Worm (Caenorhabditis elegans): ENCODE data around the gene F11C7.7.

F11C7.7 gene

ce11 chrX:17375877-17376276, 22.5 kb upstream of the F11C7.7 start:
- TF ChIP-seq elt-3 (tag; optimal IDR thresholded peaks at IDR 0.05) (no peak), nhr-28 (tag; optimal IDR thresholded peaks at IDR 0.05) (no peak), drap-1 (GFP tag; optimal IDR thresholded peaks at IDR 0.05) (no peak), unc-62 (GFP tag; optimal IDR thresholded peaks at IDR 0.05) (no peak), mab-5 (tag; optimal IDR thresholded peaks at IDR 0.05) (no peak), bed-3 (GFP tag; optimal IDR thresholded peaks at IDR 0.05) (no peak), blmp-1 (tag; optimal IDR thresholded peaks at IDR 0.05) (no peak), hlh-1 (tag; optimal IDR thresholded peaks at IDR 0.05) (no peak), cnd-1 (tag; optimal IDR thresholded peaks at IDR 0.05) (no peak), unc-120 (tag; optimal IDR thresholded peaks at IDR 0.05; ENCODE audit: poor library complexity, severe bottlenecking) (no peak), snpc-4 (tag; optimal IDR thresholded peaks at IDR 0.05) (no peak), ceh-39 (tag; optimal IDR thresholded peaks at IDR 0.05) (no peak), sem-2 (GFP tag; optimal IDR thresholded peaks at IDR 0.05) (no peak), M03D4.4 (tag; optimal IDR thresholded peaks at IDR 0.05) (no peak)

- no peak for TF ChIP-seq ham-2 (GFP tag; optimal IDR thresholded peaks at IDR 0.05)
- no peak for TF ChIP-seq blmp-1 (tag; optimal IDR thresholded peaks at IDR 0.05)
- TF ChIP-seq drap-1 (GFP tag; optimal IDR thresholded peaks at IDR 0.05) = no peak
- TF ChIP-seq flh-1 (GFP tag; optimal IDR thresholded peaks at IDR 0.05) = no peak
- no peak for TF ChIP-seq unc-120 (tag; optimal IDR thresholded peaks at IDR 0.05; ENCODE audit: poor library complexity, severe bottlenecking)
- TF ChIP-seq ceh-83 (GFP tag; optimal IDR thresholded peaks at IDR 0.05) = no peak
- no peak for TF ChIP-seq unc-62 (GFP tag; optimal IDR thresholded peaks at IDR 0.05)
- no peak for TF ChIP-seq lin-32 (GFP tag; optimal IDR thresholded peaks at IDR 0.05)
- TF ChIP-seq cnd-1 (tag; optimal IDR thresholded peaks at IDR 0.05) = no peak
- TF ChIP-seq ceh-43 (GFP tag; optimal IDR thresholded peaks at IDR 0.05) = no peak
- TF ChIP-seq mab-5 (tag; optimal IDR thresholded peaks at IDR 0.05) = no peak
- no peak for TF ChIP-seq M03D4.4 (tag; optimal IDR thresholded peaks at IDR 0.05)
These were observed 19.4 kb upstream of the F11C7.7 start for ce11 chrX:17378996-17379395.

ce11 chrX:17379675-17380074, 18.7 kb upstream of the F11C7.7 start, which contains the start of gene F10D7.10:
TSS of gene F10D7.10 (minus strand) at chrX:17379775.
- TF ChIP-seq nhr-237 (tag; optimal IDR thresholded peaks at IDR 0.05) (no peak), unc-39 (tag; optimal IDR thresholded peaks at IDR 0.05) (no peak), nhr-2 (tag; optimal IDR thresholded peaks at IDR 0.05) (no peak), zip-8 (tag; optimal IDR thresholded peaks at IDR 0.05) (no peak), lsy-2 (tag; optimal IDR thresholded peaks at IDR 0.05) (no peak), mls-2 (tag; optimal IDR thresholded peaks at IDR 0.05) (no peak), ceh-43 (GFP tag; optimal IDR thresholded peaks at IDR 0.05) (no peak), mab-5 (tag; optimal IDR thresholded peaks at IDR 0.05) (no peak), lin-32 (GFP tag; optimal IDR thresholded peaks at IDR 0.05) (no peak), bed-3 (GFP tag; optimal IDR thresholded peaks at IDR 0.05) (no peak)

ce11 chrX:17381975-17382374, 16.4 kb upstream of the F11C7.7 start, which contains the start of gene F10D7.4:
TSS of gene F10D7.4 (minus strand) at chrX:17382075.
- no peak for TF ChIP-seq lin-32 (GFP tag; optimal IDR thresholded peaks at IDR 0.05)
- TF ChIP-seq elt-1 (tag; optimal IDR thresholded peaks at IDR 0.05; ENCODE audit: borderline replicate concordance, insufficient read depth) = no peak
- TF ChIP-seq lsy-2 (tag; optimal IDR thresholded peaks at IDR 0.05) = no peak
- no peak for TF ChIP-seq ces-1 (GFP tag; optimal IDR thresholded peaks at IDR 0.05)
- no peak for TF ChIP-seq nhr-2 (tag; optimal IDR thresholded peaks at IDR 0.05)
- TF ChIP-seq snpc-4 (tag; optimal IDR thresholded peaks at IDR 0.05) = no peak
- TF ChIP-seq bed-3 (GFP tag; optimal IDR thresholded peaks at IDR 0.05) = no peak
- no peak for TF ChIP-seq zip-8 (tag; optimal IDR thresholded peaks at IDR 0.05)
- no peak for TF ChIP-seq elt-3 (tag; optimal IDR thresholded peaks at IDR 0.05)
- TF ChIP-seq lin-13 (tag; optimal IDR thresholded peaks at IDR 0.05) = no peak
- no peak for TF ChIP-seq unc-39 (tag; optimal IDR thresholded peaks at IDR 0.05)
- TF ChIP-seq sptf-1 (tag; optimal IDR thresholded peaks at IDR 0.05) = no peak
- TF ChIP-seq M03D4.4 (tag; optimal IDR thresholded peaks at IDR 0.05) = no peak
- no peak for TF ChIP-seq unc-120 (tag; optimal IDR thresholded peaks at IDR 0.05; ENCODE audit: poor library complexity, severe bottlenecking)
- no peak for TF ChIP-seq nhr-12 (tag; optimal IDR thresholded peaks at IDR 0.05)
- TF ChIP-seq drap-1 (GFP tag; optimal IDR thresholded peaks at IDR 0.05) = no peak
- TF ChIP-seq unc-62 (GFP tag; optimal IDR thresholded peaks at IDR 0.05) = no peak

- TF ChIP-seq ham-2 (GFP tag; optimal IDR thresholded peaks at IDR 0.05) (no peak), drap-1 (GFP tag; optimal IDR thresholded peaks at IDR 0.05) (no peak), flh-1 (GFP tag; optimal IDR thresholded peaks at IDR 0.05) (no peak), elt-1 (tag; optimal IDR thresholded peaks at IDR 0.05; ENCODE audit: borderline replicate concordance, insufficient read depth) (no peak), sptf-1 (tag; optimal IDR thresholded peaks at IDR 0.05) (no peak), ceh-83 (GFP tag; optimal IDR thresholded peaks at IDR 0.05) (no peak)
These were observed 14.1 kb upstream of the F11C7.7 start for ce11 chrX:17384343-17384742.

Data from whole organism, mixed stage, embryonic.